Fruit fly (Drosophila melanogaster) whole organism, prepupa: Measurements from ENCODE around the gene CG44004.

Experiments
- Blimp-1 ChIP-seq: fragments of 200-800 bp; sonication (Bioruptor generic); optimal IDR thresholded peaks from 3 replicates; lab custom pipeline; 2017; ENCODE audit warnings: missing biosample characterization, missing genetic modification characterization, mild to moderate bottlenecking, moderate library complexity, missing genetic modification reagents
- CG10669 ChIP-seq: fragments of 200-800 bp; sonication (Bioruptor generic); optimal IDR thresholded peaks from 3 replicates; lab custom pipeline; 2018; ENCODE audit warnings: missing biosample characterization, mild to moderate bottlenecking, missing genetic modification characterization, moderate library complexity
- CG11294 ChIP-seq: fragments of 200-800 bp; sonication (Bioruptor generic); IDR thresholded peaks from 2 replicates; pipeline ENCODE4 v1.3.6; 2022; ENCODE audit warnings: missing biosample characterization, missing genetic modification characterization
- CG1621 ChIP-seq: fragments of 200-800 bp; sonication (Bioruptor generic); optimal IDR thresholded peaks from 3 replicates; lab custom pipeline; 2018; ENCODE audit warnings: missing biosample characterization, mild to moderate bottlenecking, missing genetic modification characterization
- CG3032 ChIP-seq: fragments of 200-800 bp; optimal IDR thresholded peaks from 2 replicates; lab custom pipeline; 2019; ENCODE audit warnings: missing biosample characterization, mild to moderate bottlenecking, missing genetic modification characterization, moderate library complexity
- CG31627 ChIP-seq: fragments of 200-800 bp; sonication (Bioruptor generic); optimal IDR thresholded peaks from 3 replicates; lab custom pipeline; 2016; ENCODE audit warnings: missing biosample characterization, missing genetic modification characterization
- CG32006 ChIP-seq: fragments of 200-800 bp; sonication (Bioruptor generic); optimal IDR thresholded peaks from 3 replicates; lab custom pipeline; 2017; ENCODE audit warnings: missing biosample characterization, mild to moderate bottlenecking, missing genetic modification characterization
- CG34406 ChIP-seq: fragments of 200-800 bp; sonication (Bioruptor generic); optimal IDR thresholded peaks from 3 replicates; lab custom pipeline; 2016; ENCODE audit warnings: missing biosample characterization, missing genetic modification characterization
- CG3919 ChIP-seq: fragments of 200-800 bp; sonication (Bioruptor generic); optimal IDR thresholded peaks from 3 replicates; lab custom pipeline; 2016; ENCODE audit warnings: missing biosample characterization, missing genetic modification characterization
- CG4318 ChIP-seq: fragments of 200-800 bp; sonication (Bioruptor generic); optimal IDR thresholded peaks from 3 replicates; lab custom pipeline; 2017; ENCODE audit warnings: missing biosample characterization, mild to moderate bottlenecking, missing genetic modification characterization
- CG6163 ChIP-seq: fragments of 200-800 bp; sonication (Bioruptor generic); IDR thresholded peaks from 3 replicates; pipeline ENCODE4 v1.3.6; 2022; ENCODE audit warnings: missing biosample characterization, missing genetic modification characterization
- CG6792 ChIP-seq: fragments of 200-800 bp; sonication (Bioruptor generic); optimal IDR thresholded peaks from 3 replicates; lab custom pipeline; 2016; ENCODE audit warnings: missing biosample characterization, missing genetic modification characterization
- CG6808 ChIP-seq: fragments of 200-800 bp; sonication (Bioruptor generic); optimal IDR thresholded peaks from 3 replicates; lab custom pipeline; 2017; ENCODE audit warnings: missing biosample characterization, missing genetic modification characterization, mild to moderate bottlenecking, moderate library complexity, missing genetic modification reagents
- CG6854 ChIP-seq: fragments of 200-800 bp; sonication (Bioruptor generic); optimal IDR thresholded peaks from 2 replicates; lab custom pipeline; 2017; ENCODE audit warnings: missing biosample characterization, mild to moderate bottlenecking, missing genetic modification characterization
- CG7368 ChIP-seq: fragments of 200-800 bp; sonication (Bioruptor generic); optimal IDR thresholded peaks from 3 replicates; lab custom pipeline; 2016; ENCODE audit warnings: missing biosample characterization, missing genetic modification characterization
- CG8119 ChIP-seq: fragments of 200-800 bp; sonication (Bioruptor generic); IDR thresholded peaks from 3 replicates; pipeline ENCODE4 v1.3.6; 2022; ENCODE audit warnings: missing biosample characterization, missing genetic modification characterization
- CG8319 ChIP-seq: fragments of 200-800 bp; sonication (Bioruptor generic); optimal IDR thresholded peaks from 3 replicates; lab custom pipeline; 2016; ENCODE audit warnings: missing biosample characterization, missing genetic modification characterization
- CG8632 ChIP-seq: fragments of 200-800 bp; sonication (Bioruptor generic); optimal IDR thresholded peaks from 3 replicates; lab custom pipeline; 2016; ENCODE audit warnings: missing biosample characterization, missing genetic modification characterization
- CG9139 ChIP-seq: fragments of 200-800 bp; sonication (Bioruptor generic); optimal IDR thresholded peaks from 3 replicates; lab custom pipeline; 2017; ENCODE audit warnings: missing biosample characterization, mild to moderate bottlenecking, missing genetic modification characterization
- Eip78C ChIP-seq: fragments of 200-800 bp; sonication (Bioruptor generic); peaks from one replicate; lab custom pipeline; 2016; ENCODE audit warnings: missing biosample characterization, missing genetic modification characterization
- Ets21C ChIP-seq: fragments of 200-800 bp; sonication (Bioruptor generic); optimal IDR thresholded peaks from 3 replicates; lab custom pipeline; 2016; ENCODE audit warnings: missing biosample characterization, missing genetic modification characterization
- Ets96B ChIP-seq: fragments of 200-800 bp; optimal IDR thresholded peaks from 2 replicates; lab custom pipeline; 2019; ENCODE audit warnings: missing biosample characterization, mild to moderate bottlenecking, missing genetic modification characterization, moderate library complexity
- Gug ChIP-seq: fragments of 200-800 bp; sonication (Bioruptor generic); IDR thresholded peaks from 2 replicates; pipeline ENCODE4 v1.3.6; 2022; ENCODE audit warnings: missing biosample characterization, missing genetic modification characterization
- Hr38 ChIP-seq: sonication (Bioruptor generic); optimal IDR thresholded peaks from 2 replicates; lab custom pipeline; 2016; ENCODE audit warnings: missing biosample characterization, missing genetic modification characterization
- Hr39 ChIP-seq: fragments of 200-800 bp; sonication (Bioruptor generic); optimal IDR thresholded peaks from 2 replicates; lab custom pipeline; 2016; ENCODE audit warnings: missing biosample characterization, missing genetic modification characterization
- Hr4 ChIP-seq: fragments of 200-800 bp; sonication (Bioruptor generic); optimal IDR thresholded peaks from 3 replicates; lab custom pipeline; 2016; ENCODE audit warnings: missing biosample characterization, missing genetic modification characterization
- Met ChIP-seq: fragments of 200-800 bp; sonication (Bioruptor generic); optimal IDR thresholded peaks from 3 replicates; lab custom pipeline; 2016; ENCODE audit warnings: missing biosample characterization, missing genetic modification characterization
- OdsH ChIP-seq: fragments of 200-800 bp; sonication (Bioruptor generic); optimal IDR thresholded peaks from 3 replicates; lab custom pipeline; 2016; ENCODE audit warnings: missing biosample characterization, missing genetic modification characterization
- Smox ChIP-seq: fragments of 200-800 bp; sonication (Bioruptor generic); optimal IDR thresholded peaks from 3 replicates; lab custom pipeline; 2016; ENCODE audit warnings: missing biosample characterization, missing genetic modification characterization
- Sox102F ChIP-seq: fragments of 200-800 bp; sonication (Bioruptor generic); optimal IDR thresholded peaks from 2 replicates; lab custom pipeline; 2016; ENCODE audit warnings: missing biosample characterization, mild to moderate bottlenecking, missing genetic modification characterization
- Sox14 ChIP-seq: fragments of 200-800 bp; sonication (Bioruptor generic); optimal IDR thresholded peaks from 3 replicates; lab custom pipeline; 2016; ENCODE audit warnings: missing biosample characterization, missing genetic modification characterization
- achi ChIP-seq: fragments of 200-800 bp; sonication (Bioruptor generic); optimal IDR thresholded peaks from 3 replicates; lab custom pipeline; 2016; ENCODE audit warnings: missing biosample characterization, missing genetic modification characterization
- acj6 ChIP-seq: fragments of 200-800 bp; sonication (Bioruptor generic); optimal IDR thresholded peaks from 3 replicates; lab custom pipeline; 2016; ENCODE audit warnings: missing biosample characterization, missing genetic modification characterization
- cyc ChIP-seq: fragments of 200-800 bp; sonication (Bioruptor generic); optimal IDR thresholded peaks from 3 replicates; lab custom pipeline; 2016; ENCODE audit warnings: missing biosample characterization, missing genetic modification characterization
- dac ChIP-seq: fragments of 200-800 bp; sonication (Bioruptor generic); optimal IDR thresholded peaks from 2 replicates; lab custom pipeline; 2017; ENCODE audit warnings: missing biosample characterization, mild to moderate bottlenecking, missing genetic modification characterization
- dsx ChIP-seq: fragments of 200-800 bp; optimal IDR thresholded peaks from 3 replicates; lab custom pipeline; 2019; ENCODE audit warnings: missing biosample characterization, mild to moderate bottlenecking, missing genetic modification characterization, moderate library complexity; ENCODE audit not compliant: poor library complexity, severe bottlenecking
- eg ChIP-seq: fragments of 200-800 bp; sonication (Bioruptor generic); IDR thresholded peaks from 3 replicates; pipeline ENCODE4 v1.3.6; 2022; ENCODE audit warnings: missing biosample characterization, missing genetic modification characterization
- esn ChIP-seq: fragments of 200-800 bp; sonication (Bioruptor generic); optimal IDR thresholded peaks from 2 replicates; lab custom pipeline; 2016; ENCODE audit warnings: missing biosample characterization, mild to moderate bottlenecking, missing genetic modification characterization, moderate library complexity
- fd59A ChIP-seq: fragments of 200-800 bp; sonication (Bioruptor generic); optimal IDR thresholded peaks from 2 replicates; lab custom pipeline; 2017; ENCODE audit warnings: missing biosample characterization, mild to moderate bottlenecking, missing genetic modification characterization, missing genetic modification reagents
- fd85E ChIP-seq: fragments of 200-800 bp; sonication (Bioruptor generic); optimal IDR thresholded peaks from 3 replicates; lab custom pipeline; 2016; ENCODE audit warnings: missing biosample characterization, missing genetic modification characterization
- fkh ChIP-seq: fragments of 200-800 bp; sonication (Bioruptor generic); optimal IDR thresholded peaks from 3 replicates; lab custom pipeline; 2017; ENCODE audit warnings: missing biosample characterization, mild to moderate bottlenecking, missing genetic modification characterization, moderate library complexity
- net ChIP-seq: fragments of 200-800 bp; sonication (Bioruptor generic); optimal IDR thresholded peaks from 3 replicates; lab custom pipeline; 2016; ENCODE audit warnings: missing biosample characterization, missing genetic modification characterization
- pdm3 ChIP-seq: fragments of 200-800 bp; sonication (Bioruptor generic); optimal IDR thresholded peaks from 3 replicates; lab custom pipeline; 2016; ENCODE audit warnings: missing biosample characterization, missing genetic modification characterization
- salr ChIP-seq, 2 experiments: fragments of 200-800 bp; sonication (Bioruptor generic); optimal IDR thresholded peaks; 3 replicates each; lab custom pipeline; 2016 to 2018; ENCODE audit warnings: missing biosample characterization in 2 of 2, missing genetic modification characterization in 2 of 2, mild to moderate bottlenecking in 1 of 2
- spab ChIP-seq: fragments of 200-800 bp; sonication (Bioruptor generic); optimal IDR thresholded peaks from 2 replicates; lab custom pipeline; 2017; ENCODE audit warnings: missing biosample characterization, mild to moderate bottlenecking, missing genetic modification characterization, missing genetic modification reagents
- svp ChIP-seq: fragments of 200-800 bp; sonication (Bioruptor generic); peaks from one replicate; lab custom pipeline; 2016; ENCODE audit warnings: missing biosample characterization, missing genetic modification characterization
- topi ChIP-seq: fragments of 200-800 bp; sonication (Bioruptor generic); optimal IDR thresholded peaks from 3 replicates; lab custom pipeline; 2016; ENCODE audit warnings: missing biosample characterization, missing genetic modification characterization
- vri ChIP-seq: fragments of 200-800 bp; sonication (Bioruptor generic); optimal IDR thresholded peaks from 3 replicates; lab custom pipeline; 2016; ENCODE audit warnings: missing biosample characterization, mild to moderate bottlenecking, missing genetic modification characterization

Gene CG44004

DNA sequence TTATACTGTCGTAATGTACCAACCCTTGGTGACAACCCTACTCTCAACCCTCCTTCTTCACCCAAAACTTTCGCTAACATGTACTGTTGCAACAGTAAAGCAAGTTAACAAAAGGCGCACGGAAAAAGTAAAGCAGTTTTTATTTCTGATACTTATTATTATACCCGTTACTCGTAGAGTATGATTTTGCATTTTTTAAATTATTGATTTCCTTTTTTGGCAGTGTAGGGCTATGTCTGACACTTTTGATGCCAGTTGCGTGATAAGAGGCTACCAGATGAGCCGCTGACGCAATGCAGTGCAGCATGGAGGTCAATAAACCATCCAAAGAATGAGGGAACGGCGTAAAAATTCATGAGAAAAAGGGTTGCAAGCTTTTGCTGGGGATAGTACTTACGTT lies 2.2 kb upstream of the CG44004 start:
- TF ChIP-seq Ets96B = peak; percentile 20
- no peak for TF ChIP-seq CG4318
- TF ChIP-seq Gug (GFP tag; lab: Robert Waterston, UW) = no peak
- TF ChIP-seq Smox (GFP tag; lab: Kevin White, UChicago) = no peak
- no peak for TF ChIP-seq Sox102F (GFP tag; lab: Kevin White, UChicago)
- TF ChIP-seq svp (GFP tag; lab: Kevin White, UChicago) = peak; percentile 90
- TF ChIP-seq CG31627 (GFP tag; lab: Kevin White, UChicago) = no peak
- TF ChIP-seq Blimp-1 (GFP tag; lab: Kevin White, UChicago) = no peak
- no peak for TF ChIP-seq CG8119 (GFP tag; lab: Robert Waterston, UW)
- no peak for TF ChIP-seq fkh (GFP tag; lab: Kevin White, UChicago)
- no peak for TF ChIP-seq CG8319 (GFP tag; lab: Kevin White, UChicago)
- TF ChIP-seq Hr39 = peak; percentile 7
- no peak for TF ChIP-seq acj6 (GFP tag; lab: Kevin White, UChicago)
- no peak for TF ChIP-seq CG11294 (GFP tag; lab: Robert Waterston, UW)
- TF ChIP-seq OdsH (GFP tag; lab: Kevin White, UChicago) = peak; percentile 19
- no peak for TF ChIP-seq CG6792 (GFP tag; lab: Kevin White, UChicago)
- TF ChIP-seq Eip78C = peak; percentile 53
- TF ChIP-seq CG34406 = no peak
- no peak for TF ChIP-seq Ets21C (GFP tag; lab: Kevin White, UChicago)
- no peak for TF ChIP-seq CG6854 (GFP tag; lab: Kevin White, UChicago)
- peak; percentile 22 for TF ChIP-seq spab
- no peak for TF ChIP-seq CG9139 (GFP tag; lab: Kevin White, UChicago)
- no peak for TF ChIP-seq salr (GFP tag; optimal IDR thresholded peaks at IDR 0.05; lab: Kevin White, UChicago)
- peak; percentile 19 for TF ChIP-seq vri
- TF ChIP-seq cyc = peak; percentile 17
- peak; percentile 37 for TF ChIP-seq Sox14
- TF ChIP-seq CG10669 (GFP tag; lab: Kevin White, UChicago) = no peak
- peak; percentile 6 for TF ChIP-seq CG1621 (tag; lab: Kevin White, UChicago)
- TF ChIP-seq CG7368 (GFP tag; lab: Kevin White, UChicago) = peak; percentile 15
- TF ChIP-seq CG3919 = peak; percentile 22
- TF ChIP-seq CG6163 = no peak
- TF ChIP-seq pdm3 = peak; percentile 16
- TF ChIP-seq CG6808 (GFP tag; lab: Kevin White, UChicago) = peak; percentile 7
- TF ChIP-seq CG8632 (GFP tag; lab: Kevin White, UChicago) = no peak
- peak; percentile 25 for TF ChIP-seq Met (GFP tag; lab: Kevin White, UChicago)
- no peak for TF ChIP-seq CG3032 (tag; lab: Kevin White, UChicago)
- peak; percentile 9 for TF ChIP-seq esn (GFP tag; lab: Kevin White, UChicago)
- no peak for TF ChIP-seq net (GFP tag; lab: Kevin White, UChicago)
- TF ChIP-seq CG32006 (GFP tag; lab: Kevin White, UChicago) = peak; percentile 44
- TF ChIP-seq eg (GFP tag; lab: Robert Waterston, UW) = no peak
- TF ChIP-seq Hr38 (GFP tag; lab: Kevin White, UChicago) = no peak
- TF ChIP-seq topi (GFP tag; lab: Kevin White, UChicago) = no peak
- peak; percentile 18 for TF ChIP-seq dsx (GFP tag; lab: Kevin White, UChicago)
- no peak for TF ChIP-seq fd85E (GFP tag; lab: Kevin White, UChicago)
- peak; percentile 3 for TF ChIP-seq achi
- TF ChIP-seq dac (GFP tag; lab: Kevin White, UChicago) = no peak
- TF ChIP-seq Hr4 = peak; percentile 44
- TF ChIP-seq fd59A (GFP tag; lab: Kevin White, UChicago) = no peak
